Fruit fly (Drosophila melanogaster): ENCODE data around the gene comt.

comt gene

dm6 chrX:13275139-13275538 is 16.3 kb downstream of the comt start (continued):
- TF ChIP-seq crc (GFP tag; optimal IDR thresholded peaks at IDR 0.05), result no peak
- TF ChIP-seq Nf-YB (GFP tag; optimal IDR thresholded peaks at IDR 0.05), result peak; percentile 3
- no peak for TF ChIP-seq fd64A (GFP tag; optimal IDR thresholded peaks at IDR 0.05)
- TF ChIP-seq CG31224 (GFP tag; IDR thresholded peaks at IDR 0.05), result no peak
- peak; percentile 31 for TF ChIP-seq CG11723 (GFP tag; optimal IDR thresholded peaks at IDR 0.05)
- TF ChIP-seq bigmax (GFP tag; optimal IDR thresholded peaks at IDR 0.05), result no peak
- TF ChIP-seq vfl (GFP tag; optimal IDR thresholded peaks at IDR 0.05), result no peak
- TF ChIP-seq CG14014 (GFP tag; IDR thresholded peaks at IDR 0.05), result no peak
- TF ChIP-seq CG12104 (GFP tag; optimal IDR thresholded peaks at IDR 0.05), result no peak
- no peak for TF ChIP-seq CG7372 (GFP tag; IDR thresholded peaks at IDR 0.05)
- TF ChIP-seq CG1024 (GFP tag; IDR thresholded peaks at IDR 0.05), result no peak
- TF ChIP-seq Hey (tag; optimal IDR thresholded peaks at IDR 0.05), result no peak
- TF ChIP-seq exex (tag; optimal IDR thresholded peaks at IDR 0.05), result no peak
- TF ChIP-seq zen (tag; optimal IDR thresholded peaks at IDR 0.05), result no peak
- no peak for TF ChIP-seq CG3163 (GFP tag; optimal IDR thresholded peaks at IDR 0.05)
- TF ChIP-seq az2 (GFP tag; optimal IDR thresholded peaks at IDR 0.05), result peak; percentile 49
- no peak for TF ChIP-seq Ada2b (GFP tag; IDR thresholded peaks at IDR 0.05)
- TF ChIP-seq CG33213 (GFP tag; optimal IDR thresholded peaks at IDR 0.05), result no peak
- no peak for TF ChIP-seq Rx (GFP tag; IDR thresholded peaks at IDR 0.05)
- TF ChIP-seq CG15011 (GFP tag; optimal IDR thresholded peaks at IDR 0.05), result peak; percentile 33
- no peak for TF ChIP-seq Hmx (GFP tag; optimal IDR thresholded peaks at IDR 0.05)
- TF ChIP-seq CG17568 (GFP tag; optimal IDR thresholded peaks at IDR 0.05), result no peak
- no peak for TF ChIP-seq sima (GFP tag; optimal IDR thresholded peaks at IDR 0.05)
- no peak for TF ChIP-seq Gsc (GFP tag; IDR thresholded peaks at IDR 0.05)
- no peak for TF ChIP-seq kay (GFP tag; optimal IDR thresholded peaks at IDR 0.05)
- peak; percentile 29 for TF ChIP-seq CG15601 (tag; optimal IDR thresholded peaks at IDR 0.05)
- peak; percentile 66 for TF ChIP-seq CG7839 (tag; optimal IDR thresholded peaks at IDR 0.05)
- no peak for TF ChIP-seq TFAM (GFP tag; optimal IDR thresholded peaks at IDR 0.05)
- no peak for TF ChIP-seq schlank (tag; optimal IDR thresholded peaks at IDR 0.05)
- TF ChIP-seq MESR4 (GFP tag; optimal IDR thresholded peaks at IDR 0.05), result no peak
- no peak for TF ChIP-seq CG10431 (GFP tag; optimal IDR thresholded peaks at IDR 0.05)
- TF ChIP-seq Tbp (GFP tag; optimal IDR thresholded peaks at IDR 0.05), result no peak
- no peak for TF ChIP-seq CG16813 (GFP tag; IDR thresholded peaks at IDR 0.05; ENCODE audit: partially characterized antibody)
- TF ChIP-seq trem (tag; optimal IDR thresholded peaks at IDR 0.05), result peak; percentile 18
- TF ChIP-seq CG10959 (GFP tag; IDR thresholded peaks at IDR 0.05), result no peak
- no peak for TF ChIP-seq Neu2 (GFP tag; optimal IDR thresholded peaks at IDR 0.05; ENCODE audit: borderline replicate concordance)
- no peak for TF ChIP-seq CG18011 (GFP tag; optimal IDR thresholded peaks at IDR 0.05)
- peak; percentile 50 for TF ChIP-seq bcd (GFP tag; optimal IDR thresholded peaks at IDR 0.05)
- no peak for TF ChIP-seq CG34376 (GFP tag; optimal IDR thresholded peaks at IDR 0.05)
- no peak for TF ChIP-seq CG14965 (GFP tag; optimal IDR thresholded peaks at IDR 0.05; ENCODE audit: borderline replicate concordance)
- peak; percentile 19 for TF ChIP-seq CG10267 (tag; optimal IDR thresholded peaks at IDR 0.05)
- peak; percentile 7 for TF ChIP-seq HmgZ (tag; optimal IDR thresholded peaks at IDR 0.05)
- no peak for TF ChIP-seq luna (GFP tag; optimal IDR thresholded peaks at IDR 0.05)
- TF ChIP-seq CG2116 (GFP tag; optimal IDR thresholded peaks at IDR 0.05), result peak; percentile 18
- TF ChIP-seq CG17612 (GFP tag; IDR thresholded peaks at IDR 0.05), result no peak
- no peak for TF ChIP-seq br (optimal IDR thresholded peaks at IDR 0.05)
- TF ChIP-seq zfh1 (GFP tag; IDR thresholded peaks at IDR 0.05), result no peak
- TF ChIP-seq ac (GFP tag; optimal IDR thresholded peaks at IDR 0.05), result no peak
- TF ChIP-seq seq (GFP tag; IDR thresholded peaks at IDR 0.05), result no peak
- peak; percentile 45; the same call in 2 of the 3 replicates for TF ChIP-seq tgo (GFP tag; IDR thresholded peaks at IDR 0.05)
- peak; percentile 16 for TF ChIP-seq D19B (GFP tag; optimal IDR thresholded peaks at IDR 0.05)
- peak; percentile 69 for TF ChIP-seq CG18262 (tag; optimal IDR thresholded peaks at IDR 0.05)
- TF ChIP-seq CG17829 (tag; optimal IDR thresholded peaks at IDR 0.05), result peak; percentile 47
